Fruit fly (Drosophila melanogaster) whole organism, prepupa: ENCODE measurements around the gene CG42828.

Experiments used
- Blimp-1 ChIP-seq: fragments of 200-800 bp; sonication (Bioruptor generic); optimal IDR thresholded peaks from 3 replicates; lab custom pipeline; 2017; ENCODE audit warnings: missing biosample characterization, missing genetic modification characterization, mild to moderate bottlenecking, moderate library complexity, missing genetic modification reagents
- CG10631 ChIP-seq: fragments of 200-800 bp; sonication (Bioruptor generic); optimal IDR thresholded peaks from 2 replicates; lab custom pipeline; 2016; ENCODE audit warnings: missing biosample characterization, missing genetic modification characterization
- CG10669 ChIP-seq: fragments of 200-800 bp; sonication (Bioruptor generic); optimal IDR thresholded peaks from 3 replicates; lab custom pipeline; 2018; ENCODE audit warnings: missing biosample characterization, mild to moderate bottlenecking, missing genetic modification characterization, moderate library complexity
- CG11902 ChIP-seq: fragments of 200-800 bp; sonication (Bioruptor generic); optimal IDR thresholded peaks from 3 replicates; lab custom pipeline; 2016; ENCODE audit warnings: missing biosample characterization, missing genetic modification characterization
- CG15336 ChIP-seq: fragments of 200-800 bp; sonication (Bioruptor generic); IDR thresholded peaks from 2 replicates; pipeline ENCODE4 v1.3.6; 2022; ENCODE audit warnings: missing biosample characterization, missing genetic modification characterization
- CG16779 ChIP-seq: fragments of 200-800 bp; sonication (Bioruptor generic); optimal IDR thresholded peaks from 3 replicates; lab custom pipeline; 2017; ENCODE audit warnings: missing biosample characterization, mild to moderate bottlenecking, missing genetic modification characterization
- CG3032 ChIP-seq: fragments of 200-800 bp; optimal IDR thresholded peaks from 2 replicates; lab custom pipeline; 2019; ENCODE audit warnings: missing biosample characterization, mild to moderate bottlenecking, missing genetic modification characterization, moderate library complexity
- CG34406 ChIP-seq: fragments of 200-800 bp; sonication (Bioruptor generic); optimal IDR thresholded peaks from 3 replicates; lab custom pipeline; 2016; ENCODE audit warnings: missing biosample characterization, missing genetic modification characterization
- CG6276 ChIP-seq: fragments of 200-800 bp; sonication (Bioruptor generic); optimal IDR thresholded peaks from 2 replicates; lab custom pipeline; 2017; ENCODE audit warnings: missing biosample characterization, mild to moderate bottlenecking, missing genetic modification characterization
- CG6792 ChIP-seq: fragments of 200-800 bp; sonication (Bioruptor generic); optimal IDR thresholded peaks from 3 replicates; lab custom pipeline; 2016; ENCODE audit warnings: missing biosample characterization, missing genetic modification characterization
- CG6808 ChIP-seq: fragments of 200-800 bp; sonication (Bioruptor generic); optimal IDR thresholded peaks from 3 replicates; lab custom pipeline; 2017; ENCODE audit warnings: missing biosample characterization, missing genetic modification characterization, mild to moderate bottlenecking, moderate library complexity, missing genetic modification reagents
- CG6854 ChIP-seq: fragments of 200-800 bp; sonication (Bioruptor generic); optimal IDR thresholded peaks from 2 replicates; lab custom pipeline; 2017; ENCODE audit warnings: missing biosample characterization, mild to moderate bottlenecking, missing genetic modification characterization
- CG8319 ChIP-seq: fragments of 200-800 bp; sonication (Bioruptor generic); optimal IDR thresholded peaks from 3 replicates; lab custom pipeline; 2016; ENCODE audit warnings: missing biosample characterization, missing genetic modification characterization
- CG8632 ChIP-seq: fragments of 200-800 bp; sonication (Bioruptor generic); optimal IDR thresholded peaks from 3 replicates; lab custom pipeline; 2016; ENCODE audit warnings: missing biosample characterization, missing genetic modification characterization
- Eip75B ChIP-seq: fragments of 200-800 bp; sonication (Bioruptor generic); optimal IDR thresholded peaks from 3 replicates; lab custom pipeline; 2016; ENCODE audit warnings: missing biosample characterization, missing genetic modification characterization
- Eip78C ChIP-seq: fragments of 200-800 bp; sonication (Bioruptor generic); peaks from one replicate; lab custom pipeline; 2016; ENCODE audit warnings: missing biosample characterization, missing genetic modification characterization
- Gug ChIP-seq: fragments of 200-800 bp; sonication (Bioruptor generic); IDR thresholded peaks from 2 replicates; pipeline ENCODE4 v1.3.6; 2022; ENCODE audit warnings: missing biosample characterization, missing genetic modification characterization
- Hr38 ChIP-seq: sonication (Bioruptor generic); optimal IDR thresholded peaks from 2 replicates; lab custom pipeline; 2016; ENCODE audit warnings: missing biosample characterization, missing genetic modification characterization
- Hr4 ChIP-seq: fragments of 200-800 bp; sonication (Bioruptor generic); optimal IDR thresholded peaks from 3 replicates; lab custom pipeline; 2016; ENCODE audit warnings: missing biosample characterization, missing genetic modification characterization
- Lpt ChIP-seq: fragments of 200-800 bp; sonication (Bioruptor generic); optimal IDR thresholded peaks from 3 replicates; lab custom pipeline; 2016; ENCODE audit warnings: missing biosample characterization, missing genetic modification characterization
- Smox ChIP-seq: fragments of 200-800 bp; sonication (Bioruptor generic); optimal IDR thresholded peaks from 3 replicates; lab custom pipeline; 2016; ENCODE audit warnings: missing biosample characterization, missing genetic modification characterization
- Sox102F ChIP-seq: fragments of 200-800 bp; sonication (Bioruptor generic); optimal IDR thresholded peaks from 2 replicates; lab custom pipeline; 2016; ENCODE audit warnings: missing biosample characterization, mild to moderate bottlenecking, missing genetic modification characterization
- Sox14 ChIP-seq: fragments of 200-800 bp; sonication (Bioruptor generic); optimal IDR thresholded peaks from 3 replicates; lab custom pipeline; 2016; ENCODE audit warnings: missing biosample characterization, missing genetic modification characterization
- Sox15 ChIP-seq: fragments of 200-800 bp; sonication (Bioruptor generic); optimal IDR thresholded peaks from 3 replicates; lab custom pipeline; 2016; ENCODE audit warnings: missing biosample characterization, missing genetic modification characterization
- cyc ChIP-seq: fragments of 200-800 bp; sonication (Bioruptor generic); optimal IDR thresholded peaks from 3 replicates; lab custom pipeline; 2016; ENCODE audit warnings: missing biosample characterization, missing genetic modification characterization
- dsx ChIP-seq: fragments of 200-800 bp; optimal IDR thresholded peaks from 3 replicates; lab custom pipeline; 2019; ENCODE audit warnings: missing biosample characterization, mild to moderate bottlenecking, missing genetic modification characterization, moderate library complexity; ENCODE audit not compliant: poor library complexity, severe bottlenecking
- eg ChIP-seq: fragments of 200-800 bp; sonication (Bioruptor generic); IDR thresholded peaks from 3 replicates; pipeline ENCODE4 v1.3.6; 2022; ENCODE audit warnings: missing biosample characterization, missing genetic modification characterization
- esn ChIP-seq: fragments of 200-800 bp; sonication (Bioruptor generic); optimal IDR thresholded peaks from 2 replicates; lab custom pipeline; 2016; ENCODE audit warnings: missing biosample characterization, mild to moderate bottlenecking, missing genetic modification characterization, moderate library complexity
- fd59A ChIP-seq: fragments of 200-800 bp; sonication (Bioruptor generic); optimal IDR thresholded peaks from 2 replicates; lab custom pipeline; 2017; ENCODE audit warnings: missing biosample characterization, mild to moderate bottlenecking, missing genetic modification characterization, missing genetic modification reagents
- fd85E ChIP-seq: fragments of 200-800 bp; sonication (Bioruptor generic); optimal IDR thresholded peaks from 3 replicates; lab custom pipeline; 2016; ENCODE audit warnings: missing biosample characterization, missing genetic modification characterization
- fkh ChIP-seq: fragments of 200-800 bp; sonication (Bioruptor generic); optimal IDR thresholded peaks from 3 replicates; lab custom pipeline; 2017; ENCODE audit warnings: missing biosample characterization, mild to moderate bottlenecking, missing genetic modification characterization, moderate library complexity
- net ChIP-seq: fragments of 200-800 bp; sonication (Bioruptor generic); optimal IDR thresholded peaks from 3 replicates; lab custom pipeline; 2016; ENCODE audit warnings: missing biosample characterization, missing genetic modification characterization
- pdm3 ChIP-seq: fragments of 200-800 bp; sonication (Bioruptor generic); optimal IDR thresholded peaks from 3 replicates; lab custom pipeline; 2016; ENCODE audit warnings: missing biosample characterization, missing genetic modification characterization
- salr ChIP-seq, 2 experiments: fragments of 200-800 bp; sonication (Bioruptor generic); optimal IDR thresholded peaks; 3 replicates each; lab custom pipeline; 2016 to 2018; ENCODE audit warnings: missing biosample characterization in 2 of 2, missing genetic modification characterization in 2 of 2, mild to moderate bottlenecking in 1 of 2
- spab ChIP-seq: fragments of 200-800 bp; sonication (Bioruptor generic); optimal IDR thresholded peaks from 2 replicates; lab custom pipeline; 2017; ENCODE audit warnings: missing biosample characterization, mild to moderate bottlenecking, missing genetic modification characterization, missing genetic modification reagents
- ss ChIP-seq, 2 experiments: fragments of 200-800 bp; sonication (Bioruptor generic); optimal IDR thresholded peaks; 2 replicates in 1 of 2; 3 replicates in 1 of 2; lab custom pipeline; 2017 to 2018; ENCODE audit warnings: mild to moderate bottlenecking in 2 of 2, missing biosample characterization in 2 of 2, missing genetic modification characterization in 2 of 2, moderate library complexity in 1 of 2
- svp ChIP-seq: fragments of 200-800 bp; sonication (Bioruptor generic); peaks from one replicate; lab custom pipeline; 2016; ENCODE audit warnings: missing biosample characterization, missing genetic modification characterization
- topi ChIP-seq: fragments of 200-800 bp; sonication (Bioruptor generic); optimal IDR thresholded peaks from 3 replicates; lab custom pipeline; 2016; ENCODE audit warnings: missing biosample characterization, missing genetic modification characterization
- vri ChIP-seq: fragments of 200-800 bp; sonication (Bioruptor generic); optimal IDR thresholded peaks from 3 replicates; lab custom pipeline; 2016; ENCODE audit warnings: missing biosample characterization, mild to moderate bottlenecking, missing genetic modification characterization

The CG42828 gene

dm6 chr3R:23338290-23338689, 35.2 kb upstream of the CG42828 start:
- TF ChIP-seq fkh (peak; percentile 11), ss (GFP tag; optimal IDR thresholded peaks at IDR 0.05; lab: Kevin White, UChicago) (no peak), CG8319 (GFP tag; lab: Kevin White, UChicago) (no peak)

dm6 chr3R:23340621-23341020, 32.9 kb upstream of the CG42828 start:
- TF ChIP-seq CG10669 (GFP tag; lab: Kevin White, UChicago) (no peak), fkh (peak; percentile 57)
- TF ChIP-seq, all 60 proteins: peak for 1

dm6 chr3R:23341769-23342352, 31.6 kb upstream of the CG42828 start:
- TF ChIP-seq vri (peak; percentile 30), fkh (peak; percentile 25), esn (GFP tag; lab: Kevin White, UChicago) (no peak), svp (peak; percentile 38), CG11902 (GFP tag; lab: Kevin White, UChicago) (no peak)

dm6 chr3R:23343707-23344310, 29.7 kb upstream of the CG42828 start:
- no peak for TF ChIP-seq fd85E (GFP tag; lab: Kevin White, UChicago)
- TF ChIP-seq ss (GFP tag; optimal IDR thresholded peaks at IDR 0.05; lab: Kevin White, UChicago), result peak in 1 of 2 experiments; percentile 30
- no peak for TF ChIP-seq CG3032 (tag; lab: Kevin White, UChicago)
- peak; percentile 58 for TF ChIP-seq svp
- TF ChIP-seq CG6808 (GFP tag; lab: Kevin White, UChicago), result peak; percentile 3

dm6 chr3R:23345057-23345776, 28.3 kb upstream of the CG42828 start:
- TF ChIP-seq fkh, result no peak
- peak; percentile 46 for TF ChIP-seq Sox14 (GFP tag; lab: Kevin White, UChicago)
- TF ChIP-seq CG6854 (GFP tag; lab: Kevin White, UChicago), result no peak
- TF ChIP-seq Blimp-1 (GFP tag; lab: Kevin White, UChicago), result no peak
- TF ChIP-seq fd85E (GFP tag; lab: Kevin White, UChicago), result no peak
- peak; percentile 76 for TF ChIP-seq dsx (GFP tag; lab: Kevin White, UChicago)
- TF ChIP-seq fd59A (GFP tag; lab: Kevin White, UChicago), result peak; percentile 53
- peak; percentile 81 for TF ChIP-seq CG15336 (GFP tag; lab: Robert Waterston, UW)
- peak; percentile 55 for TF ChIP-seq Hr4 (GFP tag; lab: Kevin White, UChicago)
- TF ChIP-seq CG34406 (GFP tag; lab: Kevin White, UChicago), result peak; percentile 8
- TF ChIP-seq Hr38 (GFP tag; lab: Kevin White, UChicago), result no peak
- TF ChIP-seq CG10669 (GFP tag; lab: Kevin White, UChicago), result peak; percentile 66
- no peak for TF ChIP-seq topi (GFP tag; lab: Kevin White, UChicago)
- peak; percentile 81 for TF ChIP-seq Eip78C
- TF ChIP-seq vri, result no peak
- TF ChIP-seq Eip75B (GFP tag; lab: Kevin White, UChicago), result peak; percentile 56
- no peak for TF ChIP-seq Sox102F
- TF ChIP-seq cyc (GFP tag; lab: Kevin White, UChicago), result no peak
- peak; percentile 59 for TF ChIP-seq eg (GFP tag; lab: Robert Waterston, UW)
- TF ChIP-seq CG8632, result peak; percentile 17
- TF ChIP-seq spab, result peak; percentile 67
- no peak for TF ChIP-seq esn (GFP tag; lab: Kevin White, UChicago)
- TF ChIP-seq Sox15 (GFP tag; lab: Kevin White, UChicago), result no peak
- peak; percentile 69 for TF ChIP-seq Lpt
- peak in 1 of 2 experiments; percentile 65 for TF ChIP-seq salr (GFP tag; optimal IDR thresholded peaks at IDR 0.05; lab: Kevin White, UChicago)
- no peak for TF ChIP-seq CG16779 (tag; lab: Kevin White, UChicago)
- peak; percentile 37 for TF ChIP-seq net (GFP tag; lab: Kevin White, UChicago)
- peak; percentile 44 for TF ChIP-seq Gug (GFP tag; lab: Robert Waterston, UW)
- peak; percentile 11 for TF ChIP-seq CG6792 (GFP tag; lab: Kevin White, UChicago)
- peak; percentile 67 for TF ChIP-seq CG10631 (GFP tag; lab: Kevin White, UChicago)
- no peak for TF ChIP-seq Smox (GFP tag; lab: Kevin White, UChicago)
- no peak for TF ChIP-seq CG8319 (GFP tag; lab: Kevin White, UChicago)
- peak; percentile 48 for TF ChIP-seq CG6276 (GFP tag; lab: Kevin White, UChicago)
- peak; percentile 45 for TF ChIP-seq pdm3 (GFP tag; lab: Kevin White, UChicago)
